Worm (Caenorhabditis elegans): ENCODE measurements around the gene aqp-11.

Gene aqp-11

ce11 chrIII:13641588-13641987, 31.5 kb upstream of the aqp-11 start, which contains the start of gene acbp-5:
TSS of gene acbp-5 (minus strand) at chrIII:13641688.
- TF ChIP-seq ceh-31 (tag; optimal IDR thresholded peaks at IDR 0.05), result no peak

DNA sequence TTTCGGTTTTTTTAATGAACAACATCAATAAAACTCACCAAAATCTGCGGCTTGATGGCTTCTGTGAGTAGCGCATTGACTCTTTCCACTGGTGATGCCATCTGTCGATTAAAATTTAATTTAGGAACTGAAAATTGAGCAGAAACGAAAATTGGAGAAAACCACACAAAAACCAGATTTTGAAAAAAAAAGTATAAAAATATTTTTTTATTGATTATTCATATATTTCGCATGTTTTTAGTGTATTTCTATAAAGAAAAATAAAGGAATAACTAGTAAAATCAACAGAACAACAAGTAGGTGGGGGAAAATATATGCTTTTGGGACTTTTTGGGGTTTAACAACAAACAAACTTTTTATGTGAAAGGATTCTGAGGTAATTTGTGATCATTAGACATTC, 30.9 kb upstream of the aqp-11 start, which contains the start of gene T12D8.10:
Gene T12D8.10, minus strand, starts transcription at position 101 of the 400 bp plus-strand sequence.
- TF ChIP-seq pag-3 (tag; optimal IDR thresholded peaks at IDR 0.05; ENCODE audit: borderline replicate concordance) (no peak), pat-9 (tag; optimal IDR thresholded peaks at IDR 0.05) (no peak), ceh-30 (tag; optimal IDR thresholded peaks at IDR 0.05) (no peak), lim-6 (tag; optimal IDR thresholded peaks at IDR 0.05) (no peak)

- no peak for TF ChIP-seq unc-55 (GFP tag; optimal IDR thresholded peaks at IDR 0.05)
- no peak for TF ChIP-seq madf-2 (tag; optimal IDR thresholded peaks at IDR 0.05)
Measured at ce11 chrIII:13642776-13643175, 30.3 kb upstream of the aqp-11 start.

DNA sequence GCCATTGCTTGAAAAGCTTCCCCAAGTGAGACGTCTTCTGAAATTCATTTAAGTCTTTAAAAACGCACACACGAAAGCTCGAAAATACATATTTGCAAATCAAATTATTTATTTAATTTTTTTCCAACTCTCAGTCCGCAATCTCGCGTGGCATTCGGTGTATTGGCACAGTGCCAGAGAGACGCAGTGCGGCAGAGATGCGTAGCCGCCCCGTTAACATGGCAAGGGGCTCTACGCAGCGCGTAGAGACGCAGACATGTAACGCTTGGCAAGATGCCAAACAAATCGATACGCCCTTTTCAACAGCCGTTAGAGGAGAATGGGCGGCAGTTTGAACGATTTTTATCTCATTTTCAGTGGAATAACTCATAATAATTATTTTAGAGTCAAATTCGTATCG, 29.5 kb upstream of the aqp-11 start, which contains the start of the genes drr-2 and set-16:
Gene drr-2, minus strand, starts transcription at position 37 of the 400 bp plus-strand sequence.
Gene set-16, plus strand, starts transcription at position 383 of the 400 bp plus-strand sequence.
- TF ChIP-seq ceh-22 (tag; optimal IDR thresholded peaks at IDR 0.05) (no peak), ceh-30 (tag; optimal IDR thresholded peaks at IDR 0.05) (peak; percentile 93), ceh-18 (tag; optimal IDR thresholded peaks at IDR 0.05) (peak; percentile 91), gmeb-2 (tag; optimal IDR thresholded peaks at IDR 0.05) (peak; percentile 21), nfya-1 (tag; optimal IDR thresholded peaks at IDR 0.05) (peak; percentile 97), fax-1 (tag; optimal IDR thresholded peaks at IDR 0.05) (no peak), unc-55 (GFP tag; optimal IDR thresholded peaks at IDR 0.05) (peak; percentile 94), tbx-2 (tag; optimal IDR thresholded peaks at IDR 0.05) (peak; percentile 86), unc-86 (tag; optimal IDR thresholded peaks at IDR 0.05) (peak; percentile 66), ref-2 (tag; optimal IDR thresholded peaks at IDR 0.05) (peak; percentile 95), ceh-6 (GFP tag; optimal IDR thresholded peaks at IDR 0.05) (peak; percentile 52), sdc-2 (tag; optimal IDR thresholded peaks at IDR 0.05) (peak; percentile 44), pha-4 (tag; optimal IDR thresholded peaks at IDR 0.05) (no peak), hlh-13 (GFP tag; optimal IDR thresholded peaks at IDR 0.05) (no peak), ceh-2 (tag; optimal IDR thresholded peaks at IDR 0.05) (peak; percentile 12), ceh-34 (tag; optimal IDR thresholded peaks at IDR 0.05) (peak; percentile 87), zip-5 (tag; optimal IDR thresholded peaks at IDR 0.05) (no peak), nhr-11 (tag; optimal IDR thresholded peaks at IDR 0.05) (no peak), C08G9.2 (tag; optimal IDR thresholded peaks at IDR 0.05) (peak; percentile 62), K02D7.2 (tag; optimal IDR thresholded peaks at IDR 0.05) (no peak), hlh-6 (tag; optimal IDR thresholded peaks at IDR 0.05) (no peak), elt-4 (tag; optimal IDR thresholded peaks at IDR 0.05) (no peak), Y22D7AL.16 (tag; optimal IDR thresholded peaks at IDR 0.05) (no peak), elt-2 (tag; optimal IDR thresholded peaks at IDR 0.05) (peak; percentile 82), rnt-1 (tag; optimal IDR thresholded peaks at IDR 0.05) (peak; percentile 84), ceh-9 (tag; optimal IDR thresholded peaks at IDR 0.05) (no peak), ceh-19 (GFP tag; optimal IDR thresholded peaks at IDR 0.05) (peak; percentile 23), sox-4 (tag; optimal IDR thresholded peaks at IDR 0.05) (no peak), F13H6.1 (tag; optimal IDR thresholded peaks at IDR 0.05) (peak; percentile 40), odd-2 (tag; optimal IDR thresholded peaks at IDR 0.05) (peak; percentile 10), ttx-3 (tag; optimal IDR thresholded peaks at IDR 0.05) (peak; percentile 19), fkh-10 (GFP tag; optimal IDR thresholded peaks at IDR 0.05) (peak; percentile 43), pax-1 (tag; optimal IDR thresholded peaks at IDR 0.05) (peak; percentile 91), fkh-6 (tag; optimal IDR thresholded peaks at IDR 0.05) (no peak), hlh-15 (tag; optimal IDR thresholded peaks at IDR 0.05) (no peak), unc-42 (tag; optimal IDR thresholded peaks at IDR 0.05) (peak; percentile 99), madf-2 (tag; optimal IDR thresholded peaks at IDR 0.05) (peak; percentile 27), dve-1 (tag; optimal IDR thresholded peaks at IDR 0.05) (peak; percentile 92), ceh-31 (tag; optimal IDR thresholded peaks at IDR 0.05) (peak; percentile 90), ets-4 (tag; optimal IDR thresholded peaks at IDR 0.05) (peak; percentile 72), ama-1 (optimal IDR thresholded peaks at IDR 0.05) (no peak), ahr-1 (tag; optimal IDR thresholded peaks at IDR 0.05) (peak; percentile 21), hlh-30 (tag; optimal IDR thresholded peaks at IDR 0.05; ENCODE audit: insufficient read depth) (peak; percentile 37), ceh-24 (tag; optimal IDR thresholded peaks at IDR 0.05) (no peak)

Measured in whole organism, late embryonic.